Fruit fly (Drosophila melanogaster): ENCODE results near the gene myd.

- TF ChIP-seq org-1 (GFP tag; optimal IDR thresholded peaks at IDR 0.05) (no peak), fd96Cb (tag; optimal IDR thresholded peaks at IDR 0.05) (no peak), sc (optimal IDR thresholded peaks at IDR 0.05) (no peak), sc (GFP tag; optimal IDR thresholded peaks at IDR 0.05) (no peak), repo (GFP tag; optimal IDR thresholded peaks at IDR 0.05) (no peak), Chrac-16 (GFP tag; optimal IDR thresholded peaks at IDR 0.05) (no peak), CG11456 (GFP tag; IDR thresholded peaks at IDR 0.05) (no peak), CG12391 (tag; optimal IDR thresholded peaks at IDR 0.05) (no peak), CG3847 (GFP tag; IDR thresholded peaks at IDR 0.05) (no peak), nau (GFP tag; optimal IDR thresholded peaks at IDR 0.05) (no peak)
These were observed 69.6 kb downstream of the myd start for dm6 chr3R:19250063-19250462.
